Worm (Caenorhabditis elegans) whole organism, young adult: ENCODE measurements around the gene rpt-3.

ENCODE experiments used
- B0261.1 ChIP-seq: sonication (generic microtip); optimal IDR thresholded peaks from 2 replicates; lab custom pipeline; 2016; ENCODE audit warnings: mild to moderate bottlenecking, missing genetic modification characterization, moderate library complexity, missing compliant biosample characterization
- F23B12.7 ChIP-seq: sonication (generic microtip); optimal IDR thresholded peaks from 2 replicates; lab custom pipeline; 2017; ENCODE audit warnings: missing genetic modification characterization, mild to moderate bottlenecking, missing compliant biosample characterization, antibody characterized with exemption, moderate library complexity; ENCODE audit not compliant: insufficient read depth
- F33H1.4 ChIP-seq: fragments of 200-800 bp; sonication (Bioruptor generic); IDR thresholded peaks from 2 replicates; pipeline ENCODE4 v1.3.6; 2022; ENCODE audit warnings: missing genetic modification reagents, missing genetic modification characterization, missing compliant biosample characterization
- F39B2.1 ChIP-seq: fragments of 200-800 bp; sonication (Bioruptor generic); IDR thresholded peaks from 2 replicates; pipeline ENCODE4 v1.3.6; 2022; ENCODE audit warnings: missing genetic modification reagents, missing genetic modification characterization, missing compliant biosample characterization
- F49E8.2 ChIP-seq: sonication (generic microtip); optimal IDR thresholded peaks from 3 replicates; lab custom pipeline; 2017; ENCODE audit warnings: missing genetic modification characterization, mild to moderate bottlenecking, missing compliant biosample characterization, antibody characterized with exemption, moderate library complexity; ENCODE audit not compliant: insufficient read depth
- T07F8.4 ChIP-seq: sonication (generic microtip); optimal IDR thresholded peaks from 2 replicates; lab custom pipeline; 2016; ENCODE audit warnings: mild to moderate bottlenecking, missing genetic modification characterization, moderate library complexity, missing compliant biosample characterization
- T26A5.8 ChIP-seq: sonication (generic microtip); optimal IDR thresholded peaks from 2 replicates; lab custom pipeline; 2016; ENCODE audit warnings: missing genetic modification characterization, missing compliant biosample characterization
- Y79H2A.3 ChIP-seq: fragments of 200-800 bp; sonication (Bioruptor generic); conservative IDR thresholded peaks from 2 replicates; pipeline ENCODE4 v1.3.6; 2022; ENCODE audit warnings: missing genetic modification reagents, missing genetic modification characterization, missing compliant biosample characterization
- akir-1 ChIP-seq: fragments of 200-800 bp; sonication (Bioruptor generic); optimal IDR thresholded peaks from 2 replicates; lab custom pipeline; 2018; ENCODE audit warnings: mild to moderate bottlenecking, missing genetic modification characterization, moderate library complexity, missing compliant biosample characterization
- ama-1 ChIP-seq, 3 experiments: fragments of 150-350 bp in 1 of 3; sonication (generic microtip) in 2 of 3; optimal IDR thresholded peaks; 2 replicates each; lab custom pipeline; 2014 to 2018; ENCODE audit warnings: missing biosample characterization in 2 of 3, missing genetic modification characterization in 2 of 3, missing genetic modification reagents in 2 of 3
- aptf-3 ChIP-seq: fragments of 200-800 bp; sonication (Bioruptor generic); IDR thresholded peaks from 2 replicates; pipeline ENCODE4 v1.3.6; 2022; ENCODE audit warnings: missing genetic modification characterization, missing compliant biosample characterization
- attf-6 ChIP-seq: fragments of 200-800 bp; sonication (Bioruptor generic); IDR thresholded peaks from 2 replicates; pipeline ENCODE4 v1.3.6; 2022; ENCODE audit warnings: missing genetic modification reagents, missing genetic modification characterization, missing compliant biosample characterization
- ceh-40 ChIP-seq: fragments of 200-800 bp; sonication (Bioruptor generic); IDR thresholded peaks from 2 replicates; pipeline ENCODE4 v1.3.6; 2022; ENCODE audit warnings: missing genetic modification characterization, missing compliant biosample characterization
- die-1 ChIP-seq: sonication (generic microtip); optimal IDR thresholded peaks from 2 replicates; lab custom pipeline; 2016; ENCODE audit warnings: missing genotype, mild to moderate bottlenecking, missing genetic modification characterization, missing compliant biosample characterization
- ets-4 ChIP-seq: fragments of 200-800 bp; sonication (Bioruptor generic); optimal IDR thresholded peaks from 2 replicates; lab custom pipeline; 2018; ENCODE audit warnings: mild to moderate bottlenecking, missing genetic modification characterization, missing compliant biosample characterization
- hlh-26 ChIP-seq: fragments of 200-800 bp; sonication (Bioruptor generic); conservative IDR thresholded peaks from 2 replicates; pipeline ENCODE4 v1.3.6; 2022; ENCODE audit warnings: missing genetic modification reagents, missing genetic modification characterization, missing compliant biosample characterization
- lin-26 ChIP-seq: fragments of 200-800 bp; sonication (Bioruptor generic); IDR thresholded peaks from 2 replicates; pipeline ENCODE4 v1.3.6; 2022; ENCODE audit warnings: missing genetic modification reagents, missing genetic modification characterization, missing compliant biosample characterization
- lin-35 ChIP-seq, 3 experiments: fragments of 150-350 bp in 2 of 3; sonication (generic microtip) in 1 of 3; optimal IDR thresholded peaks; 2 replicates each; lab custom pipeline; 2014 to 2018; ENCODE audit warnings: missing biosample characterization in 3 of 3, missing genetic modification characterization in 3 of 3, missing genetic modification reagents in 3 of 3
- madf-6 ChIP-seq: fragments of 200-800 bp; sonication (Bioruptor generic); IDR thresholded peaks from 2 replicates; pipeline ENCODE4 v1.3.6; 2022; ENCODE audit warnings: missing genetic modification reagents, missing genetic modification characterization, missing compliant biosample characterization
- madf-8 ChIP-seq: fragments of 200-800 bp; sonication (Bioruptor generic); conservative IDR thresholded peaks from 2 replicates; pipeline ENCODE4 v1.3.6; 2022; ENCODE audit warnings: missing genetic modification reagents, missing genetic modification characterization, missing compliant biosample characterization
- nfya-1 ChIP-seq: sonication (generic microtip); optimal IDR thresholded peaks from 2 replicates; lab custom pipeline; 2017; ENCODE audit warnings: antibody characterized with exemption, missing compliant biosample characterization, missing genetic modification characterization, borderline replicate concordance; ENCODE audit not compliant: insufficient read depth
- nfyb-1 ChIP-seq: fragments of 200-800 bp; sonication (Bioruptor generic); IDR thresholded peaks from 2 replicates; pipeline ENCODE4 v1.3.6; 2022; ENCODE audit warnings: missing genetic modification reagents, missing genetic modification characterization, missing compliant biosample characterization
- nhr-80 ChIP-seq: sonication (generic microtip); optimal IDR thresholded peaks from 2 replicates; lab custom pipeline; 2016; ENCODE audit warnings: missing genetic modification characterization, missing compliant biosample characterization
- rec-8 ChIP-seq, 2 experiments: sonication (generic microtip); optimal IDR thresholded peaks; 2 replicates each; lab custom pipeline; 2016; ENCODE audit warnings: mild to moderate bottlenecking in 2 of 2, missing genetic modification characterization in 2 of 2, missing genetic modification reagents in 2 of 2, missing genotype in 2 of 2, missing biosample characterization in 1 of 2, missing compliant biosample characterization in 1 of 2, moderate library complexity in 1 of 2
- tbp1 ChIP-seq: fragments of 200-800 bp; sonication (Bioruptor generic); optimal IDR thresholded peaks from 2 replicates; lab custom pipeline; 2018; ENCODE audit warnings: mild to moderate bottlenecking, missing genetic modification characterization, missing compliant biosample characterization
- tlf-1 ChIP-seq: fragments of 200-800 bp; sonication (Bioruptor generic); optimal IDR thresholded peaks from 2 replicates; lab custom pipeline; 2018; ENCODE audit warnings: mild to moderate bottlenecking, missing genetic modification characterization, missing compliant biosample characterization
- xnd-1 ChIP-seq: sonication (generic microtip); optimal IDR thresholded peaks from 2 replicates; lab custom pipeline; 2016; ENCODE audit warnings: missing genotype, missing genetic modification reagents, missing genetic modification characterization, missing compliant biosample characterization
- ztf-18 ChIP-seq: sonication (generic microtip); optimal IDR thresholded peaks from 2 replicates; lab custom pipeline; 2016; ENCODE audit warnings: missing genotype, mild to moderate bottlenecking, missing genetic modification characterization, missing compliant biosample characterization

Gene rpt-3

DNA sequence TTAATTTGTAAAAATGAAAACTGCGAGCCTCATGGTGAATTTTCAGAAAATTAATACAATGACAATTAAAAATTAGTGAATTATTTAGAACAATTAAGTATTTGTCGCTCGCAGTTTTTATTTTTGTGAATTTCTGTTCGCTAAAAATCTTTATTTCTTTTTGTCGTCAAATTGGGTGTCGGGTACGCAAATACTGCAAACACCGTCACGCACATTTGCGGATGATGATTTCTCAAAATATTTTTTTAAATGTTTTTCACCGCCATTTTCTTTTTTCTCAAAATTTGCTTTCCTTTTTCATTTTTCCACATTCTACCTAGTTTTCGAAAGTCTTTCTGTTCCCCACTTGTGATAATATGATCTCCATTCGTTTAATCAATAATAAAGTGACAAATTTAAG, 677 bp upstream of the rpt-3 start (continued):
- no peak for TF ChIP-seq lin-35 (GFP tag; optimal IDR thresholded peaks at IDR 0.05; lab: Kevin White, UChicago)
- no peak for TF ChIP-seq xnd-1 (tag; lab: Kevin White, UChicago)
- no peak for TF ChIP-seq nfya-1 (tag; lab: Kevin White, UChicago)

DNA sequence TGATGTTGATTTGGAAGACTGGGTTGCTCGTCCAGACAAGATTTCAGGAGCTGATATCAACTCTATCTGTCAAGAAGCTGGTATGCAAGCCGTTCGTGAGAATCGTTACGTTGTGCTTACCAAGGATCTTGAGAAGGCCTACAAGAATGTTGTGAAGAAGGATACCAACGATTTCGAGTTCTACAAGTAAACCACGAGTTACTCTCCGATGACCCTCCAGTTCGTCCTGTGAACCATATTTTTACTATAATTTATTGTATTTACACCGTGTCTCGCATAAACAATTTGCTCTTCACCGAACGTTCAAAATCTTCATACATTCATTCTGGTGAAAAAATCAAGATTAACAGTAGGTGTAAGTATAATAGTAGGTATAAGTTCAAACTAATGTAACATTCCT, 1.4 kb downstream of the rpt-3 start:
- TF ChIP-seq T26A5.8 (tag; lab: Kevin White, UChicago) = no peak
- no peak for TF ChIP-seq xnd-1 (tag; lab: Kevin White, UChicago)
- TF ChIP-seq attf-6 (GFP tag; lab: Robert Waterston, UW) = no peak
- TF ChIP-seq akir-1 (GFP tag; lab: Kevin White, UChicago) = no peak
- TF ChIP-seq tbp1 (GFP tag; lab: Kevin White, UChicago) = no peak
- TF ChIP-seq ztf-18 (tag; lab: Kevin White, UChicago) = no peak
- no peak for TF ChIP-seq aptf-3

DNA sequence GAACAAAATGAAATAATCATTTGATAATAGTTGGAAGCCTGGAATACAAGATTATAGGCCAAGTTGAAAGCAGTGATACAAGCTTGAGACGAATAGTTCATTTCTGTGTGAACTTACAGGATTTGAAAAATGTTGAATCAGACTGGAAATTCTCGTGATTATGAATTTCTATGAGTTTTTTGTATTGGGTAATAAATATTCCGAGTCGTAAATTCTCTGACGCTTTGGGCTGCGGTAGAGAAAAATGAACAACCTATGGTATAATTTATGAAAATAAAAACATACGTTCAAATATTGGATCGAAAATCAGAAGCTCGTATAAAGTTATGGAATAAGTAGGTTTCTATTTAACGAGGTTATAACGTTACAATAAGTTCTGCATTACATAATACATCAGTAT, 3.2 kb downstream of the rpt-3 start, which contains the start of gene srb-11:
TSS of gene srb-11 (minus strand) at position 101 of the 400 bp plus-strand sequence.
- TF ChIP-seq ets-4 (no peak), rec-8 (tag; optimal IDR thresholded peaks at IDR 0.05; lab: Kevin White, UChicago) (no peak), nfyb-1 (GFP tag; lab: Robert Waterston, UW) (no peak), T07F8.4 (tag; lab: Kevin White, UChicago) (no peak), tlf-1 (GFP tag; lab: Kevin White, UChicago) (no peak)

DNA sequence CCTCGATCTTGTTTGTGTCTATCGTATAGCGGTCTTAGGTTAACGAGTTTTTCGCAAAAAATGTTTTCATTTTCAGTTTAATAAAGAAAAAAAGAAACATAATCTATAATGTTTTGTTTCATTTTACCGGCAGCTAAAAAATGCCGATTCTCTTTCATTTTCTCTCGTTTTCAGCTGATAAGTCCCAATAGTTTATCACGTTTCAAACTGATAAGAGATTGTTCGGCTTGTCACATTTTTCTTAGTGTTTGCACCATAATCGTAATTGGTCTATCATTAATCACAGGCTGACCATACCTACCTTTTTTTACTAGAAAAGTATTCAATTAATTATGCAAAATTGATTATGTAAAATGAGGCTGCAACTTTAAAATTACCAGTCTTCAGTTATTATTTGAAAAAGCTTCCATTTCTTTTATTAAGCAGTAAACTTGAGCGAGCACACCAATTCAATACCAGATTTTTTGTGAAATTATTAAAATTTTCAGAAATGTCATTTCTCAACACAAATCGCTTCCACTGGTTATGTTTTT, 5.7 kb downstream of the rpt-3 start, which contains the start of gene F23F12.13:
TSS of gene F23F12.13 (plus strand) at position 483 of the 533 bp plus-strand sequence.
- TF ChIP-seq ets-4 = no peak
- peak; percentile 54 for TF ChIP-seq nhr-80 (tag; lab: Kevin White, UChicago)

DNA sequence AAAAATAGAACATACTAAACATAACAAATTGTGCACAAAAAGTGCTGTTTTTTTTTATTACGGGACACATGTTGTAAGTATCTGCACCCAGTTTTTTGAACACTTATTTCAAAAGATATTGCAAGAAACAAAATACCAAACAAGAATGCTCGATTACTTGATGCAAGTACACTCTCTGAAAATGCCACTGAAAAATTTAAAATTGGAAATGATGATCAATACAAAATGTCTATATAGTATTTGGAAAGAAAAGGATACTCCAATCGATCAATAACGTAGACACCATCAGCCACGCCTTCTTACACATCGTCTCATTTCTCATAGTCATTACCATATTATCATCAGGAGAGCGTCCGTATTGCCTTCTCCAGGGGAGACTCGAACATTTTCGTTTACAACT, 8.6 kb downstream of the rpt-3 start, which contains the start of gene sdz-15:
TSS of gene sdz-15 (plus strand) at position 301 of the 400 bp plus-strand sequence.
- no peak for TF ChIP-seq F33H1.4 (GFP tag; lab: Robert Waterston, UW)
- no peak for TF ChIP-seq madf-6 (GFP tag; lab: Robert Waterston, UW)
- no peak for TF ChIP-seq F49E8.2 (tag; lab: Kevin White, UChicago)
- no peak for TF ChIP-seq B0261.1
- no peak for TF ChIP-seq lin-35 (GFP tag; optimal IDR thresholded peaks at IDR 0.05; lab: Kevin White, UChicago)
- TF ChIP-seq T26A5.8 (tag; lab: Kevin White, UChicago) = no peak
- TF ChIP-seq lin-26 = no peak

DNA sequence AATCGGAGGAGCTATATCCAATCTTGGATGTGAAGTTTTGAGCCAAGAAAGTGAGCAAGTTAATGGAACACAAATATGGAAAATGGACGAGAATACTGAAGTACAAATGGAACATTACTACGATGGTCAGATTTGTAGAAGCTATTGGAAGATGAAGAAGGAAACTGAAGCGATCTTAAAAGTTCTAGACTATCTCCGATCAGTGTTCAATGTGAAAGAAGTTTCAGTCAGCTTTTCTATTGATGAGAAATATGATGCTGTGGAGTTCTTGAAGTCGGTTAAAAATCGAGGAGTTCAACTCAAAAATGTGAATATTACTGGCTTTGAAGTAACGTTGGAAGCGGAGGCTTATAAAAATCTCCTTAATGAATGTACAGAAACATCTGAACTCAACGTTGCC, 9.5 kb downstream of the rpt-3 start:
- TF ChIP-seq hlh-26 (GFP tag; lab: Robert Waterston, UW) = no peak
- TF ChIP-seq F39B2.1 (GFP tag; lab: Robert Waterston, UW) = no peak
- TF ChIP-seq ceh-40 (GFP tag; lab: Robert Waterston, UW) = no peak
- TF ChIP-seq ama-1 (optimal IDR thresholded peaks at IDR 0.05; lab: Kevin White, UChicago) = no peak
- no peak for TF ChIP-seq ama-1 (GFP tag; optimal IDR thresholded peaks at IDR 0.05; lab: Kevin White, UChicago)
- TF ChIP-seq die-1 (tag; lab: Kevin White, UChicago) = no peak
- TF ChIP-seq ets-4 = no peak
- TF ChIP-seq F23B12.7 = no peak
- no peak for TF ChIP-seq Y79H2A.3
- no peak for TF ChIP-seq madf-8 (GFP tag; lab: Robert Waterston, UW)
